Fruit fly (Drosophila melanogaster) whole organism, adult: ENCODE results near the gene spi.

Experiments used
- CG11617 ChIP-seq: fragments of 200-800 bp; sonication (Bioruptor generic); optimal IDR thresholded peaks from 2 replicates; lab custom pipeline; 2017; ENCODE audit warnings: mild to moderate bottlenecking, missing biosample characterization, missing genetic modification reagents, missing genetic modification characterization
- CG12768 ChIP-seq: fragments of 200-800 bp; sonication (Bioruptor generic); optimal IDR thresholded peaks from 2 replicates; lab custom pipeline; 2017; ENCODE audit warnings: missing biosample characterization, missing genetic modification characterization, mild to moderate bottlenecking, moderate library complexity, missing genetic modification reagents
- CG14711 ChIP-seq: fragments of 200-800 bp; sonication (Bioruptor generic); optimal IDR thresholded peaks from 2 replicates; lab custom pipeline; 2018; ENCODE audit warnings: missing biosample characterization, mild to moderate bottlenecking, missing genetic modification characterization, moderate library complexity
- CG1620 ChIP-seq: fragments of 200-800 bp; sonication (Bioruptor generic); optimal IDR thresholded peaks from 2 replicates; lab custom pipeline; 2016; ENCODE audit warnings: missing biosample characterization, missing genetic modification characterization
- CG33017 ChIP-seq: fragments of 200-800 bp; sonication (Bioruptor generic); optimal IDR thresholded peaks from 2 replicates; lab custom pipeline; 2018; ENCODE audit warnings: missing biosample characterization, mild to moderate bottlenecking, missing genetic modification characterization, moderate library complexity
- CG5204 ChIP-seq: fragments of 200-800 bp; sonication (Bioruptor generic); optimal IDR thresholded peaks from 2 replicates; lab custom pipeline; 2016; ENCODE audit warnings: missing biosample characterization, missing genetic modification characterization
- CG7045 ChIP-seq: fragments of 200-800 bp; sonication (Bioruptor generic); optimal IDR thresholded peaks from 2 replicates; lab custom pipeline; 2017; ENCODE audit warnings: missing biosample characterization, mild to moderate bottlenecking, missing genetic modification characterization
- CG7101 ChIP-seq: fragments of 200-800 bp; sonication (Bioruptor generic); optimal IDR thresholded peaks from 2 replicates; lab custom pipeline; 2018; ENCODE audit warnings: missing biosample characterization, mild to moderate bottlenecking, missing genetic modification characterization, moderate library complexity
- Clk ChIP-seq: fragments of 200-800 bp; sonication (Bioruptor generic); optimal IDR thresholded peaks from 2 replicates; lab custom pipeline; 2017; ENCODE audit warnings: missing biosample characterization, missing genetic modification characterization
- Crg-1 ChIP-seq: fragments of 200-800 bp; sonication (Bioruptor generic); optimal IDR thresholded peaks from 2 replicates; lab custom pipeline; 2016; ENCODE audit warnings: missing biosample characterization, missing genetic modification characterization
- Hr96 ChIP-seq: fragments of 200-800 bp; sonication (Bioruptor generic); optimal IDR thresholded peaks from 2 replicates; lab custom pipeline; 2016; ENCODE audit warnings: missing biosample characterization, missing genetic modification characterization
- Mnt ChIP-seq: fragments of 200-800 bp; sonication (Bioruptor generic); optimal IDR thresholded peaks from 2 replicates; lab custom pipeline; 2016; ENCODE audit warnings: missing biosample characterization, mild to moderate bottlenecking, missing genetic modification characterization
- bab1 ChIP-seq: fragments of 200-800 bp; sonication (Bioruptor generic); optimal IDR thresholded peaks from 3 replicates; lab custom pipeline; 2019; ENCODE audit warnings: missing biosample characterization, mild to moderate bottlenecking, missing genetic modification characterization, moderate library complexity
- cic ChIP-seq: fragments of 200-800 bp; sonication (Bioruptor generic); optimal IDR thresholded peaks from 2 replicates; lab custom pipeline; 2017; ENCODE audit warnings: missing biosample characterization, mild to moderate bottlenecking, missing genetic modification characterization, moderate library complexity
- cnc ChIP-seq, 2 experiments: fragments of >200 bp; optimal IDR thresholded peaks; 2 replicates each; lab custom pipeline; 2017
- kay ChIP-seq: fragments of 200-800 bp; sonication (Bioruptor generic); peaks from one replicate; lab custom pipeline; 2016; ENCODE audit warnings: missing biosample characterization, missing genetic modification characterization, borderline replicate concordance
- ovo ChIP-seq: fragments of 200-800 bp; sonication (Bioruptor generic); optimal IDR thresholded peaks from 2 replicates; lab custom pipeline; 2016; ENCODE audit warnings: missing biosample characterization, missing genetic modification characterization
- pad ChIP-seq: fragments of 200-800 bp; sonication (Bioruptor generic); optimal IDR thresholded peaks from 3 replicates; lab custom pipeline; 2017; ENCODE audit warnings: missing biosample characterization, missing genetic modification characterization, mild to moderate bottlenecking, moderate library complexity, missing genetic modification reagents
- tj ChIP-seq: fragments of 200-800 bp; sonication (Bioruptor generic); optimal IDR thresholded peaks from 3 replicates; lab custom pipeline; 2017; ENCODE audit warnings: missing biosample characterization, mild to moderate bottlenecking, missing genetic modification characterization, moderate library complexity
- toe ChIP-seq: fragments of 200-800 bp; sonication (Bioruptor generic); optimal IDR thresholded peaks from 2 replicates; lab custom pipeline; 2016; ENCODE audit warnings: missing biosample characterization, missing genetic modification characterization

Gene spi

DNA sequence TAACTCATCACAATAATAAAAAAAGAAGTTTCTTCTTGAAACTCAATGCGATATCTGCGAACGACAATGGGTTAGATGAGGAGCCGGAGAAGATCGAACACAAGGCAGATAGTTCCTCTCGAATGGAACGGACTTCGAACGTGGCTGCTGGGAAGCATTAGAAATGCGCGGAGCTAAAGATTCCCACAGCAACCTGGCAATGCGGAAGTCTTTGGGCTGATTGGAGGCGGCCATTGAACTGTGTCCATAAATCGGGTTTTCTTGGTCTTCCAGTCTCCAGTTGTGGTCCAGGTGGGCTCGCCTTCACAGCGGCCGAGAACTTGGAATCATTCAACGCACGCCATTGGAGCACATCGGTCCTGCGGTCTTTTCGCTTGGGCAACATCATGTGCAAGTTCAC is 36.8 kb downstream of the spi start, which contains the start of gene CG13081:
TSS of gene CG13081 (plus strand) at position 301 of the 400 bp plus-strand sequence.
- TF ChIP-seq cic (GFP tag; lab: Kevin White, UChicago), result no peak
- TF ChIP-seq toe, result no peak
- TF ChIP-seq Mnt, result no peak
- TF ChIP-seq CG7045 (GFP tag; lab: Kevin White, UChicago), result no peak
- TF ChIP-seq kay (GFP tag; lab: Kevin White, UChicago), result no peak
- TF ChIP-seq cnc (optimal IDR thresholded peaks at IDR 0.05; lab: Kevin White, UChicago), result no peak
- TF ChIP-seq CG7101 (tag; lab: Kevin White, UChicago), result no peak
- TF ChIP-seq Clk (GFP tag; lab: Kevin White, UChicago), result no peak
- no peak for TF ChIP-seq CG11617 (GFP tag; lab: Kevin White, UChicago)
- no peak for TF ChIP-seq Crg-1

DNA sequence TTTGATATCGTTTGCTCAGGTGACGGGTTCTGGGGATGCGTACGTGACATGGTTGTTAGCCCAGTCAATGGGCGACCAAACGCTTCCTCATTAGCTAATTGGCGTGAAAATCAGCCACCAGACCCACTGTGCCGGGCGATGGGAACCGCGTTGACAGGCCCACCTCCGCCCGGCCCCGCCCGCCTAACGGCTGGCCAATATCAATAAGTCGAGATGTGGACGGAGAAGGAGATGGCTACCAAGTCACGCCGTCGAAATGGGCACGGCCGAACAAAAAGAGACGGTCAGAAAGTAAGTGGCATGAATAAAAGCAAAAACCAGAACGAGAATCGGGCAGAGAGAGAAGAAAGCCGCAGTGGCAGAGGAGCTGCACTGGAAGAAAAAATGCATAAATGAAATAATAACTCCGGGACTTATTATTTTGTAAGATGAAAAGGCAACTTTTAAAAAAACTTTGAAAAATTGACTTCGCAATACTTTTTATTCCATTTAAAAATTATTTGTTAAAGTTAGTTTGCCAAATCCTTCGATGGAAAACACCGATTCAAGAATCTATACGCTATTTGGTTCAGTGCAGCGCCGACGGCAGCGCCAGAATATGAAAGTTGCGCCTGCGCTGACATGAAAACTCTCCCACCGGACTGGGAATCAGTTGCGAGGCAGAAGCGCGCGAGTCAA is 39.2 kb downstream of the spi start, which contains the start of gene CG13082:
TSS of gene CG13082 (plus strand) at position 647 of the 678 bp plus-strand sequence.
- no peak for TF ChIP-seq cic (GFP tag; lab: Kevin White, UChicago)
- no peak for TF ChIP-seq toe

DNA sequence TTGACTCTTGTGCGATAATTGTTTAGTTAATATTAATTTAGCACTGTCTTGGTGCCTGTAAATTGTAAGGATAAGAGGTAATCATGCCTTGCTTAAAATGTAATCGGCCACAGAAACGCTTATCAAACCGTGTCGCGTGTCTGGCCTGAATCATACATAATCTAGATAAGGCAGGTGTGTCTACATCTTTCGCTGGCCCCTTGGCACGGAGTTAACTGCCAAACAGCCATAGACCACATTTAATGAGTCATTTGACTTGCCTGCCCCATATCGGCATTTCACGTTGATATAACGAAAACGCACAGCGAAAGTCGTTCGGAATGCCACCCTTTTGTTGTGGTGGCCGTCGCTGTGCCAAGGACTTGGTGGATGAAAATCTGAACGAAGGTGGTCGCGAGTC is 41.9 kb downstream of the spi start, which contains the start of gene CG31697:
TSS of gene CG31697 (plus strand) at position 215 of the 400 bp plus-strand sequence.
- no peak for TF ChIP-seq kay (GFP tag; lab: Kevin White, UChicago)
- TF ChIP-seq CG12768 (GFP tag; lab: Kevin White, UChicago), result no peak
- TF ChIP-seq cnc (optimal IDR thresholded peaks at IDR 0.05; lab: Kevin White, UChicago), result no peak
- no peak for TF ChIP-seq tj (GFP tag; lab: Kevin White, UChicago)
- TF ChIP-seq CG7045 (GFP tag; lab: Kevin White, UChicago), result no peak
- no peak for TF ChIP-seq pad (GFP tag; lab: Kevin White, UChicago)
- no peak for TF ChIP-seq CG5204 (GFP tag; lab: Kevin White, UChicago)
- no peak for TF ChIP-seq Hr96 (GFP tag; lab: Kevin White, UChicago)
- no peak for TF ChIP-seq cic (GFP tag; lab: Kevin White, UChicago)
- no peak for TF ChIP-seq CG1620
- TF ChIP-seq Crg-1, result no peak
- TF ChIP-seq CG33017 (tag; lab: Kevin White, UChicago), result no peak
- TF ChIP-seq CG11617 (GFP tag; lab: Kevin White, UChicago), result no peak
- no peak for TF ChIP-seq ovo (GFP tag; lab: Kevin White, UChicago)
- TF ChIP-seq CG14711, result no peak
- no peak for TF ChIP-seq Clk (GFP tag; lab: Kevin White, UChicago)

DNA sequence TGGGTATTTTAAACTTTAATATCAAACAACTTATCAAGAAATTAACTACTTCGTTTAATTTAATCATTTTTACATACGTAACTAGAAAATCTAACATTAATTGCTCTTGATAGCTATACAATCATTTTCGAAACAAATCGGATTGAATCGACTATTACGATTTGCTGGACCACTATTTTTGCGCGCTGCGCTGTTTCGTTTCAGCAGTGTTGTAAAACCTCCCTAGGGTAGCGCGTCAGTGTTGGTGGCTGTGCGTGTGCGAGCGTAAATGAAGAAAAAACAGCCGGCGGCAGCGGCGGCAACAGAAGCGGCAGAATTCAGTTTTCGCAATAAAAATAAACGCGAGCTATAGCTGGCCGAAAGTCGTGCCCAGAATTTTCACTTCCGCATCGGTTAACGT is 43.9 kb downstream of the spi start, which contains the start of gene CG33116:
TSS of gene CG33116 (plus strand) at position 233 of the 400 bp plus-strand sequence.
- TF ChIP-seq kay (GFP tag; lab: Kevin White, UChicago) (no peak), ovo (GFP tag; lab: Kevin White, UChicago) (peak; percentile 72), toe (peak; percentile 75), CG11617 (GFP tag; lab: Kevin White, UChicago) (peak; percentile 68), cnc (optimal IDR thresholded peaks at IDR 0.05; lab: Kevin White, UChicago) (no peak), Clk (GFP tag; lab: Kevin White, UChicago) (peak; percentile 35), CG12768 (GFP tag; lab: Kevin White, UChicago) (peak; percentile 88), cic (GFP tag; lab: Kevin White, UChicago) (peak; percentile 30), CG14711 (peak; percentile 81), Hr96 (GFP tag; lab: Kevin White, UChicago) (peak; percentile 79), CG7045 (GFP tag; lab: Kevin White, UChicago) (peak; percentile 78), Mnt (peak; percentile 85), Crg-1 (peak; percentile 89), CG33017 (tag; lab: Kevin White, UChicago) (peak; percentile 88), CG7101 (tag; lab: Kevin White, UChicago) (peak; percentile 88), tj (GFP tag; lab: Kevin White, UChicago) (peak; percentile 36), CG1620 (peak; percentile 71), CG5204 (GFP tag; lab: Kevin White, UChicago) (peak; percentile 67), bab1 (GFP tag; lab: Kevin White, UChicago) (peak; percentile 78), pad (GFP tag; lab: Kevin White, UChicago) (peak; percentile 75)

DNA sequence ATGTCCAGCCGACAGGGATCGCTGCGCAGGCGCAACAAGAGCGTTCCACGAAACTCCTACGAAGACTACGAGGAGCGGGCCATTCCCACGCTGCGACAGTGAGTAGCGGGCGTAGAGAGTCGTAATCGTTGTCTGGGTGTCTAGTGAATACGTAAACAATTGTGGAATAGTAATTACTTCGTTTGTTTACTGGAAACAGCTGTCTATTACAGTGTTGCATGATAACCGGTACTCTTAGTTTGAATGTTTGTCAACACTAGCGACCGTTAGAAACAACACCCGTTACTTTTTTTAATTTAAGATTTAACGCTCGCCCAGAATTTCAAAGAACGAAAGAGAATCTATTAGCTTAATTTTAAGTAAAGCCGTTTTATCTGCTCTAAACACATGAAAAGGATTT is 47.0 kb downstream of the spi start, which contains the start of gene CG10165:
TSS of gene CG10165 (minus strand) at position 214 of the 400 bp plus-strand sequence.
- peak; percentile 2 for TF ChIP-seq bab1 (GFP tag; lab: Kevin White, UChicago)
- TF ChIP-seq cnc (optimal IDR thresholded peaks at IDR 0.05; lab: Kevin White, UChicago), result no peak
- peak; percentile 25 for TF ChIP-seq cic (GFP tag; lab: Kevin White, UChicago)
- TF ChIP-seq Hr96 (GFP tag; lab: Kevin White, UChicago), result no peak
- no peak for TF ChIP-seq CG12768 (GFP tag; lab: Kevin White, UChicago)
- no peak for TF ChIP-seq Clk (GFP tag; lab: Kevin White, UChicago)
- TF ChIP-seq Crg-1, result peak; percentile 44
- peak; percentile 29 for TF ChIP-seq Mnt
- TF ChIP-seq CG11617 (GFP tag; lab: Kevin White, UChicago), result no peak
- TF ChIP-seq toe, result no peak
- peak; percentile 26 for TF ChIP-seq CG7101 (tag; lab: Kevin White, UChicago)
- no peak for TF ChIP-seq tj (GFP tag; lab: Kevin White, UChicago)
- TF ChIP-seq CG5204 (GFP tag; lab: Kevin White, UChicago), result no peak
- peak; percentile 10 for TF ChIP-seq pad (GFP tag; lab: Kevin White, UChicago)
- no peak for TF ChIP-seq CG7045 (GFP tag; lab: Kevin White, UChicago)
- TF ChIP-seq CG14711, result peak; percentile 16
- no peak for TF ChIP-seq CG33017 (tag; lab: Kevin White, UChicago)
- TF ChIP-seq ovo (GFP tag; lab: Kevin White, UChicago), result peak; percentile 93
- TF ChIP-seq kay (GFP tag; lab: Kevin White, UChicago), result no peak
- peak; percentile 6 for TF ChIP-seq CG1620
